Worm (Caenorhabditis elegans) whole organism, L1 larva: Measurements from ENCODE around the gene mrps-18C.

Source experiments
- C16A3.4 ChIP-seq: fragments of 150-350 bp; optimal IDR thresholded peaks from 2 replicates; lab custom pipeline; 2014; ENCODE audit warnings: missing biosample characterization, missing genetic modification characterization
- C34B4.2 ChIP-seq: sonication (generic microtip); optimal IDR thresholded peaks from 2 replicates; lab custom pipeline; 2017; ENCODE audit warnings: mild to moderate bottlenecking, missing genetic modification characterization, missing compliant biosample characterization
- F16B12.6 ChIP-seq: fragments of 150-350 bp; optimal IDR thresholded peaks from 2 replicates; lab custom pipeline; 2014; ENCODE audit warnings: missing biosample characterization, missing genetic modification characterization
- Y116A8C.19 ChIP-seq: sonication (generic microtip); optimal IDR thresholded peaks from 2 replicates; lab custom pipeline; 2016; ENCODE audit warnings: missing compliant biosample characterization, missing genetic modification characterization, borderline replicate concordance
- aha-1 ChIP-seq: fragments of 150-350 bp; optimal IDR thresholded peaks from 2 replicates; lab custom pipeline; 2014; ENCODE audit warnings: missing biosample characterization, missing genetic modification characterization
- alr-1 ChIP-seq: fragments of 200-800 bp; sonication (Bioruptor generic); optimal IDR thresholded peaks from 2 replicates; lab custom pipeline; 2018; ENCODE audit warnings: borderline replicate concordance, mild to moderate bottlenecking, missing genetic modification characterization, missing compliant biosample characterization
- aly-2 ChIP-seq: fragments of 150-350 bp; optimal IDR thresholded peaks from 2 replicates; lab custom pipeline; 2014; ENCODE audit warnings: missing biosample characterization, missing genetic modification characterization
- blmp-1 ChIP-seq: fragments of 150-350 bp; optimal IDR thresholded peaks from 2 replicates; lab custom pipeline; 2014; ENCODE audit warnings: missing biosample characterization, missing genetic modification characterization
- ceh-63 ChIP-seq: fragments of 200-800 bp; sonication (Bioruptor generic); optimal IDR thresholded peaks from 2 replicates; lab custom pipeline; 2018; ENCODE audit warnings: mild to moderate bottlenecking, missing genetic modification characterization, missing compliant biosample characterization
- dpl-1 ChIP-seq, 3 experiments: fragments of 150-350 bp in 2 of 3; sonication (generic microtip) in 1 of 3; optimal IDR thresholded peaks; 2 replicates each; lab custom pipeline; 2014 to 2017; ENCODE audit warnings: missing biosample characterization in 3 of 3, missing genetic modification characterization in 3 of 3, missing genetic modification reagents in 3 of 3
- elt-3 ChIP-seq, 6 experiments: fragments of 150-350 bp in 1 of 6; sonication (generic microtip); optimal IDR thresholded peaks; 2 replicates each; lab custom pipeline; 2017 to 2018; ENCODE audit warnings: missing biosample characterization in 6 of 6, missing genetic modification characterization in 6 of 6, inconsistent platforms in 1 of 6
- ets-5 ChIP-seq: fragments of 200-800 bp; sonication (Bioruptor generic); IDR thresholded peaks from 2 replicates; pipeline ENCODE4 v1.3.6; 2022; ENCODE audit warnings: missing genetic modification characterization, missing compliant biosample characterization
- fkh-4 ChIP-seq: sonication (generic microtip); optimal IDR thresholded peaks from 2 replicates; lab custom pipeline; 2016; ENCODE audit warnings: missing compliant biosample characterization, missing genetic modification characterization, borderline replicate concordance
- fos-1 ChIP-seq: fragments of 150-350 bp; optimal IDR thresholded peaks from 2 replicates; lab custom pipeline; 2014; ENCODE audit warnings: missing biosample characterization, missing genetic modification characterization
- grh-1 ChIP-seq: fragments of 200-800 bp; sonication (Bioruptor generic); IDR thresholded peaks from 2 replicates; pipeline ENCODE4 v1.3.6; 2022; ENCODE audit warnings: missing genetic modification reagents, missing genetic modification characterization, missing compliant biosample characterization
- hlh-4 ChIP-seq: sonication (generic microtip); optimal IDR thresholded peaks from 2 replicates; lab custom pipeline; 2016; ENCODE audit warnings: mild to moderate bottlenecking, missing genetic modification characterization, missing compliant biosample characterization
- hpl-2 ChIP-seq: fragments of 150-350 bp; optimal IDR thresholded peaks from 2 replicates; lab custom pipeline; 2014; ENCODE audit warnings: missing biosample characterization, missing genetic modification reagents, missing genetic modification characterization
- isw-1 ChIP-seq: fragments of 200-800 bp; sonication (Bioruptor generic); IDR thresholded peaks from 2 replicates; pipeline ENCODE4 v1.3.6; 2022; ENCODE audit warnings: missing genetic modification characterization, missing compliant biosample characterization
- jun-1 ChIP-seq: fragments of 150-350 bp; optimal IDR thresholded peaks from 2 replicates; lab custom pipeline; 2014; ENCODE audit warnings: missing biosample characterization, missing genetic modification reagents, missing genetic modification characterization
- lin-13 ChIP-seq: fragments of 150-350 bp; optimal IDR thresholded peaks from 2 replicates; lab custom pipeline; 2014; ENCODE audit warnings: missing biosample characterization, missing genetic modification reagents, missing genetic modification characterization
- lin-14 ChIP-seq: fragments of 200-800 bp; sonication (Bioruptor generic); optimal IDR thresholded peaks from 2 replicates; lab custom pipeline; 2018; ENCODE audit warnings: mild to moderate bottlenecking, missing genetic modification characterization, moderate library complexity, missing compliant biosample characterization
- lin-39 ChIP-seq: fragments of 150-350 bp; optimal IDR thresholded peaks from 2 replicates; lab custom pipeline; 2014; ENCODE audit warnings: missing biosample characterization, missing genetic modification reagents, missing genetic modification characterization
- lsy-2 ChIP-seq, 2 experiments: fragments of 150-350 bp; optimal IDR thresholded peaks; 2 replicates each; lab custom pipeline; 2014; ENCODE audit warnings: missing biosample characterization in 2 of 2, missing genetic modification characterization in 2 of 2
- mep-1 ChIP-seq: fragments of 150-350 bp; optimal IDR thresholded peaks from 2 replicates; lab custom pipeline; 2014; ENCODE audit warnings: missing biosample characterization, missing genetic modification characterization
- nhr-11 ChIP-seq: fragments of 150-350 bp; optimal IDR thresholded peaks from 2 replicates; lab custom pipeline; 2014; ENCODE audit warnings: missing biosample characterization, missing genetic modification characterization
- nhr-12 ChIP-seq: sonication (generic microtip); optimal IDR thresholded peaks from 2 replicates; lab custom pipeline; 2017; ENCODE audit warnings: missing biosample characterization, missing genetic modification characterization
- nhr-20 ChIP-seq: sonication (generic microtip); optimal IDR thresholded peaks from 2 replicates; lab custom pipeline; 2016; ENCODE audit warnings: mild to moderate bottlenecking, missing genetic modification characterization, missing compliant biosample characterization
- nhr-28 ChIP-seq: fragments of 150-350 bp; optimal IDR thresholded peaks from 2 replicates; lab custom pipeline; 2014; ENCODE audit warnings: missing biosample characterization, missing genetic modification characterization
- nhr-47 ChIP-seq: sonication (generic microtip); optimal IDR thresholded peaks from 2 replicates; lab custom pipeline; 2016; ENCODE audit warnings: mild to moderate bottlenecking, missing genetic modification characterization, moderate library complexity, missing compliant biosample characterization
- nhr-71 ChIP-seq: sonication (generic microtip); optimal IDR thresholded peaks from 2 replicates; lab custom pipeline; 2016; ENCODE audit warnings: mild to moderate bottlenecking, missing genetic modification characterization, moderate library complexity, missing compliant biosample characterization
- nhr-77 ChIP-seq: fragments of 150-350 bp; optimal IDR thresholded peaks from 2 replicates; lab custom pipeline; 2014; ENCODE audit warnings: missing biosample characterization, missing genetic modification characterization
- nhr-90 ChIP-seq: sonication (generic microtip); optimal IDR thresholded peaks from 2 replicates; lab custom pipeline; 2016; ENCODE audit warnings: mild to moderate bottlenecking, missing genetic modification characterization, missing compliant biosample characterization; ENCODE audit not compliant: poor library complexity
- pag-3 ChIP-seq: sonication (generic microtip); optimal IDR thresholded peaks from 2 replicates; lab custom pipeline; 2017; ENCODE audit warnings: missing genetic modification characterization, mild to moderate bottlenecking, missing compliant biosample characterization, antibody characterized with exemption, borderline replicate concordance; ENCODE audit not compliant: insufficient read depth
- pax-3 ChIP-seq: fragments of 200-800 bp; sonication (Bioruptor generic); optimal IDR thresholded peaks from 2 replicates; lab custom pipeline; 2018; ENCODE audit warnings: mild to moderate bottlenecking, missing genetic modification characterization, moderate library complexity, missing compliant biosample characterization
- pqm-1 ChIP-seq: sonication (generic microtip); optimal IDR thresholded peaks from 3 replicates; lab custom pipeline; 2017; ENCODE audit warnings: missing biosample characterization, missing genetic modification characterization
- skn-1 ChIP-seq: fragments of 150-350 bp; optimal IDR thresholded peaks from 2 replicates; lab custom pipeline; 2014; ENCODE audit warnings: missing biosample characterization, missing genetic modification characterization
- snpc-4 ChIP-seq: fragments of 150-350 bp; optimal IDR thresholded peaks from 2 replicates; lab custom pipeline; 2014; ENCODE audit warnings: missing biosample characterization, missing genetic modification characterization
- snu-23 ChIP-seq: sonication (generic microtip); optimal IDR thresholded peaks from 2 replicates; lab custom pipeline; 2016; ENCODE audit warnings: missing genetic modification characterization, missing compliant biosample characterization
- sptf-1 ChIP-seq: fragments of 150-350 bp; optimal IDR thresholded peaks from 2 replicates; lab custom pipeline; 2014; ENCODE audit warnings: missing biosample characterization, missing genetic modification characterization
- sup-37 ChIP-seq: fragments of 200-800 bp; sonication (Bioruptor generic); optimal IDR thresholded peaks from 2 replicates; lab custom pipeline; 2018; ENCODE audit warnings: mild to moderate bottlenecking, missing genetic modification characterization, missing compliant biosample characterization
- tbx-2 ChIP-seq: sonication (generic microtip); optimal IDR thresholded peaks from 2 replicates; lab custom pipeline; 2016; ENCODE audit warnings: missing genetic modification characterization, missing compliant biosample characterization
- unc-130 ChIP-seq: fragments of 150-350 bp; optimal IDR thresholded peaks from 2 replicates; lab custom pipeline; 2017; ENCODE audit warnings: missing biosample characterization, missing genetic modification characterization, inconsistent platforms
- unc-86 ChIP-seq: sonication (generic microtip); optimal IDR thresholded peaks from 2 replicates; lab custom pipeline; 2016; ENCODE audit warnings: missing genetic modification characterization, missing compliant biosample characterization
- unc-98 ChIP-seq: fragments of 200-800 bp; sonication (Bioruptor generic); IDR thresholded peaks from 2 replicates; pipeline ENCODE4 v1.3.6; 2022; ENCODE audit warnings: missing genetic modification characterization, missing compliant biosample characterization
- vab-15 ChIP-seq: sonication (generic microtip); optimal IDR thresholded peaks from 2 replicates; lab custom pipeline; 2017; ENCODE audit warnings: missing genotype, mild to moderate bottlenecking, missing genetic modification characterization, missing compliant biosample characterization
- xbp-1 ChIP-seq: sonication (generic microtip); optimal IDR thresholded peaks from 2 replicates; lab custom pipeline; 2016; ENCODE audit warnings: missing genetic modification characterization, missing compliant biosample characterization
- zag-1 ChIP-seq: fragments of 150-350 bp; optimal IDR thresholded peaks from 2 replicates; lab custom pipeline; 2014; ENCODE audit warnings: missing biosample characterization, missing genetic modification characterization

mrps-18C gene

ce11 chrIII:4906896-4907295 lies 28.5 kb upstream of the mrps-18C start, which contains the start of gene rom-1:
rom-1 (plus strand) TSS chrIII:4907196.
- TF ChIP-seq F16B12.6 (tag; lab: Kevin White, UChicago) (no peak), ceh-63 (no peak), xbp-1 (no peak), C34B4.2 (no peak), nhr-71 (tag; lab: Kevin White, UChicago) (no peak), hlh-4 (no peak), unc-98 (GFP tag; lab: Robert Waterston, UW) (no peak), elt-3 (tag; optimal IDR thresholded peaks at IDR 0.05; lab: Kevin White, UChicago) (no peak)

- TF ChIP-seq lin-39 (tag; lab: Kevin White, UChicago) (no peak), pqm-1 (no peak), fkh-4 (tag; lab: Kevin White, UChicago) (no peak), unc-130 (tag; lab: Kevin White, UChicago) (no peak), ets-5 (GFP tag; lab: Robert Waterston, UW) (no peak)
Observed at ce11 chrIII:4909938-4910337, 25.4 kb upstream of the mrps-18C start, which contains the start of gene F26F4.12. F26F4.12 (minus strand) TSS chrIII:4910038.

ce11 chrIII:4910956-4911355 lies 24.4 kb upstream of the mrps-18C start, which contains the start of gene F26F4.2:
F26F4.2 (plus strand) TSS chrIII:4911256.
- TF ChIP-seq sup-37 (GFP tag; lab: Kevin White, UChicago), result no peak
- TF ChIP-seq hlh-4, result no peak
- TF ChIP-seq aha-1 (tag; lab: Kevin White, UChicago), result no peak
- no peak for TF ChIP-seq grh-1 (GFP tag; lab: Robert Waterston, UW)
- no peak for TF ChIP-seq unc-98 (GFP tag; lab: Robert Waterston, UW)
- no peak for TF ChIP-seq nhr-12 (tag; lab: Kevin White, UChicago)
- no peak for TF ChIP-seq vab-15 (tag; lab: Kevin White, UChicago)
- no peak for TF ChIP-seq nhr-20 (tag; lab: Kevin White, UChicago)
- TF ChIP-seq pax-3 (tag; lab: Kevin White, UChicago), result no peak
- TF ChIP-seq C16A3.4 (tag; lab: Kevin White, UChicago), result no peak
- no peak for TF ChIP-seq mep-1 (tag; lab: Kevin White, UChicago)
- TF ChIP-seq fos-1 (tag; lab: Kevin White, UChicago), result no peak
- TF ChIP-seq snpc-4, result no peak

- TF ChIP-seq nhr-71 (tag; lab: Kevin White, UChicago), result peak; percentile 84
- no peak for TF ChIP-seq aly-2
- TF ChIP-seq unc-86 (tag; lab: Kevin White, UChicago), result peak; percentile 32
- TF ChIP-seq Y116A8C.19 (tag; lab: Kevin White, UChicago), result peak; percentile 73
- TF ChIP-seq blmp-1 (tag; lab: Kevin White, UChicago), result peak; percentile 40
- no peak for TF ChIP-seq C34B4.2
- no peak for TF ChIP-seq nhr-28 (tag; lab: Kevin White, UChicago)
- TF ChIP-seq alr-1, result no peak
- TF ChIP-seq pax-3 (tag; lab: Kevin White, UChicago), result peak; percentile 76
- TF ChIP-seq hpl-2 (GFP tag; lab: Kevin White, UChicago), result no peak
- peak; percentile 82 for TF ChIP-seq tbx-2 (tag; lab: Kevin White, UChicago)
- no peak for TF ChIP-seq sptf-1 (tag; lab: Kevin White, UChicago)
- TF ChIP-seq jun-1 (tag; lab: Kevin White, UChicago), result no peak
- TF ChIP-seq nhr-47, result peak; percentile 82
- TF ChIP-seq snu-23 (GFP tag; lab: Kevin White, UChicago), result peak; percentile 75
- TF ChIP-seq zag-1 (tag; lab: Kevin White, UChicago), result no peak
- no peak for TF ChIP-seq pag-3 (tag; lab: Kevin White, UChicago)
- peak; percentile 21 for TF ChIP-seq lin-13 (GFP tag; lab: Kevin White, UChicago)
- TF ChIP-seq dpl-1 (GFP tag; optimal IDR thresholded peaks at IDR 0.05; lab: Kevin White, UChicago), result peak; percentile 61 to 76 (median 68)
- TF ChIP-seq snpc-4, result no peak
- peak; percentile 40 for TF ChIP-seq F16B12.6 (tag; lab: Kevin White, UChicago)
- TF ChIP-seq nhr-11 (tag; lab: Kevin White, UChicago), result no peak
- TF ChIP-seq grh-1 (GFP tag; lab: Robert Waterston, UW), result no peak
- peak; percentile 22 for TF ChIP-seq skn-1 (tag; lab: Kevin White, UChicago)
- no peak for TF ChIP-seq nhr-77 (tag; lab: Kevin White, UChicago)
- no peak for TF ChIP-seq fos-1 (tag; lab: Kevin White, UChicago)
- peak; percentile 63 to 69 for TF ChIP-seq lsy-2 (tag; optimal IDR thresholded peaks at IDR 0.05; lab: Kevin White, UChicago)
- TF ChIP-seq pqm-1, result no peak
- TF ChIP-seq lin-14 (GFP tag; lab: Kevin White, UChicago), result peak; percentile 71
- TF ChIP-seq isw-1 (GFP tag; lab: Robert Waterston, UW), result peak; percentile 35
- peak; percentile 84 for TF ChIP-seq nhr-90 (tag; lab: Kevin White, UChicago)
Observed at ce11 chrIII:4912317-4912716, 23.1 kb upstream of the mrps-18C start, which contains the start of the genes F26F4.9 and cee-1. F26F4.9 (minus strand) TSS chrIII:4912521. cee-1 (plus strand) TSS chrIII:4912699.
